Fruit fly (Drosophila melanogaster) whole organism, embryonic: ENCODE measurements around the gene Hexo1.
A peak's percentile ranks its signal among the peaks of the same experiment; 100 is the strongest.

Experiments used
- ATbp ChIP-seq: fragments of 200-800 bp; sonication (Bioruptor generic); optimal IDR thresholded peaks from 2 replicates; lab custom pipeline; 2017; ENCODE audit warnings: missing biosample characterization, mild to moderate bottlenecking, missing genetic modification characterization, missing genetic modification reagents
- Blimp-1 ChIP-seq: fragments of 200-800 bp; sonication (Bioruptor generic); optimal IDR thresholded peaks from 3 replicates; lab custom pipeline; 2018; ENCODE audit warnings: missing biosample characterization, missing genetic modification characterization, mild to moderate bottlenecking, moderate library complexity, missing genetic modification reagents
- BtbVII ChIP-seq: fragments of 200-800 bp; sonication (Bioruptor generic); optimal IDR thresholded peaks from 3 replicates; lab custom pipeline; 2017; ENCODE audit warnings: missing biosample characterization, mild to moderate bottlenecking, missing genetic modification characterization
- CG10209 ChIP-seq: fragments of 200-800 bp; sonication (Bioruptor generic); optimal IDR thresholded peaks from 3 replicates; lab custom pipeline; 2017; ENCODE audit warnings: missing biosample characterization, mild to moderate bottlenecking, missing genetic modification characterization, missing genetic modification reagents
- CG10267 ChIP-seq: fragments of 200-800 bp; sonication (Bioruptor generic); optimal IDR thresholded peaks from 2 replicates; lab custom pipeline; 2018; ENCODE audit warnings: missing biosample characterization, mild to moderate bottlenecking, missing genetic modification characterization, moderate library complexity
- CG12104 ChIP-seq: fragments of 200-800 bp; sonication (Bioruptor generic); optimal IDR thresholded peaks from 3 replicates; lab custom pipeline; 2016; ENCODE audit warnings: missing biosample characterization, missing genetic modification characterization
- CG14014 ChIP-seq: fragments of 200-800 bp; sonication (Bioruptor generic); IDR thresholded peaks from 2 replicates; pipeline ENCODE4 v1.3.6; 2022; ENCODE audit warnings: missing biosample characterization, missing genetic modification characterization
- CG14050 ChIP-seq: fragments of 200-800 bp; sonication (Bioruptor generic); IDR thresholded peaks from 3 replicates; pipeline ENCODE4 v1.3.6; 2022; ENCODE audit warnings: missing biosample characterization, missing genetic modification characterization
- CG14860 ChIP-seq: fragments of 200-800 bp; sonication (Bioruptor generic); IDR thresholded peaks from 3 replicates; pipeline ENCODE4 v1.3.6; 2022; ENCODE audit warnings: missing biosample characterization, missing genetic modification characterization; ENCODE audit not compliant: partially characterized antibody
- CG15011 ChIP-seq: fragments of 200-800 bp; sonication (Bioruptor generic); optimal IDR thresholded peaks from 3 replicates; lab custom pipeline; 2018; ENCODE audit warnings: missing biosample characterization, mild to moderate bottlenecking, missing genetic modification characterization
- CG15696 ChIP-seq: fragments of 200-800 bp; sonication (Bioruptor generic); optimal IDR thresholded peaks from 2 replicates; lab custom pipeline; 2019; ENCODE audit warnings: missing biosample characterization, mild to moderate bottlenecking, missing genetic modification characterization, moderate library complexity
- CG1602 ChIP-seq: fragments of 200-800 bp; sonication (Bioruptor generic); optimal IDR thresholded peaks from 3 replicates; lab custom pipeline; 2016; ENCODE audit warnings: missing biosample characterization, missing genetic modification characterization
- CG18262 ChIP-seq: fragments of 200-800 bp; optimal IDR thresholded peaks from 3 replicates; lab custom pipeline; 2019; ENCODE audit warnings: missing biosample characterization, mild to moderate bottlenecking, missing genetic modification characterization, moderate library complexity
- CG2120 ChIP-seq: fragments of 200-800 bp; sonication (Bioruptor generic); optimal IDR thresholded peaks from 3 replicates; lab custom pipeline; 2016; ENCODE audit warnings: missing biosample characterization, missing genetic modification characterization
- CG3281 ChIP-seq: fragments of 200-800 bp; sonication (Bioruptor generic); optimal IDR thresholded peaks from 3 replicates; lab custom pipeline; 2017; ENCODE audit warnings: missing biosample characterization, mild to moderate bottlenecking, missing genetic modification characterization
- CG3407 ChIP-seq: fragments of 200-800 bp; sonication (Bioruptor generic); optimal IDR thresholded peaks from 2 replicates; lab custom pipeline; 2018; ENCODE audit warnings: missing biosample characterization, mild to moderate bottlenecking, missing genetic modification characterization
- CG6254 ChIP-seq: fragments of 200-800 bp; sonication (Bioruptor generic); optimal IDR thresholded peaks from 3 replicates; lab custom pipeline; 2017; ENCODE audit warnings: mild to moderate bottlenecking, missing biosample characterization, missing genetic modification reagents, missing genetic modification characterization
- CG6689 ChIP-seq: fragments of 200-800 bp; sonication (Bioruptor generic); IDR thresholded peaks from 2 replicates; pipeline ENCODE4 v1.3.6; 2022; ENCODE audit warnings: missing biosample characterization, missing genetic modification characterization
- CG6813 ChIP-seq: fragments of 200-800 bp; sonication (Bioruptor generic); optimal IDR thresholded peaks from 2 replicates; lab custom pipeline; 2017; ENCODE audit warnings: missing biosample characterization, missing genetic modification characterization, mild to moderate bottlenecking, moderate library complexity, missing genetic modification reagents
- CG8290 ChIP-seq, 3 experiments: fragments of 200-800 bp; sonication (Bioruptor generic); optimal IDR thresholded peaks; 2 replicates each; lab custom pipeline; 2016 to 2019; ENCODE audit warnings: missing biosample characterization in 3 of 3, missing genetic modification characterization in 3 of 3, mild to moderate bottlenecking in 2 of 3, moderate library complexity in 1 of 3
- D ChIP-seq, 2 experiments: fragments of 200-800 bp in 1 of 2; fragments of >200 bp in 1 of 2; sonication (Bioruptor generic) in 1 of 2; optimal IDR thresholded peaks; 2 replicates in 1 of 2; 3 replicates in 1 of 2; lab custom pipeline; 2017; ENCODE audit warnings: mild to moderate bottlenecking in 1 of 2, missing biosample characterization in 1 of 2, missing genetic modification characterization in 1 of 2, missing genetic modification reagents in 1 of 2
- Drgx ChIP-seq: fragments of 200-800 bp; sonication (Bioruptor generic); IDR thresholded peaks from 2 replicates; pipeline ENCODE4 v1.3.6; 2022; ENCODE audit warnings: missing biosample characterization, missing genetic modification characterization
- Kr ChIP-seq: fragments of 200-800 bp; sonication (Bioruptor generic); optimal IDR thresholded peaks from 2 replicates; lab custom pipeline; 2017; ENCODE audit warnings: missing biosample characterization, mild to moderate bottlenecking, missing genetic modification characterization
- NC2β ChIP-seq: fragments of 200-800 bp; sonication (Bioruptor generic); optimal IDR thresholded peaks from 2 replicates; lab custom pipeline; 2016; ENCODE audit warnings: missing biosample characterization, missing genetic modification characterization
- Ptx1 ChIP-seq: fragments of 200-800 bp; sonication (Bioruptor generic); IDR thresholded peaks from 2 replicates; pipeline ENCODE4 v1.3.6; 2022; ENCODE audit warnings: missing biosample characterization, missing genetic modification characterization
- Sry-β ChIP-seq: fragments of 200-800 bp; sonication (Bioruptor generic); optimal IDR thresholded peaks from 2 replicates; lab custom pipeline; 2018; ENCODE audit warnings: missing biosample characterization, mild to moderate bottlenecking, missing genetic modification characterization, moderate library complexity
- YL-1 ChIP-seq: fragments of 200-800 bp; sonication (Bioruptor generic); optimal IDR thresholded peaks from 3 replicates; lab custom pipeline; 2017; ENCODE audit warnings: missing biosample characterization, mild to moderate bottlenecking, missing genetic modification characterization
- ac ChIP-seq: fragments of 200-800 bp; sonication (Bioruptor generic); optimal IDR thresholded peaks from 3 replicates; lab custom pipeline; 2017; ENCODE audit warnings: missing biosample characterization, mild to moderate bottlenecking, missing genetic modification characterization
- chif ChIP-seq, 2 experiments: fragments of 200-800 bp; sonication (Bioruptor generic); optimal IDR thresholded peaks; 3 replicates each; lab custom pipeline; 2016; ENCODE audit warnings: missing biosample characterization in 2 of 2, missing genetic modification characterization in 2 of 2
- chm ChIP-seq: fragments of 200-800 bp; sonication (Bioruptor generic); IDR thresholded peaks from 2 replicates; pipeline ENCODE4 v1.3.6; 2022; ENCODE audit warnings: missing biosample characterization, missing genetic modification characterization
- dmrt11E ChIP-seq: fragments of 200-800 bp; sonication (Bioruptor generic); optimal IDR thresholded peaks from 3 replicates; lab custom pipeline; 2018; ENCODE audit warnings: missing biosample characterization, mild to moderate bottlenecking, missing genetic modification characterization, moderate library complexity
- fd102C ChIP-seq: fragments of 200-800 bp; sonication (Bioruptor generic); optimal IDR thresholded peaks from 2 replicates; lab custom pipeline; 2018; ENCODE audit warnings: missing biosample characterization, mild to moderate bottlenecking, missing genetic modification characterization, moderate library complexity
- fru ChIP-seq: fragments of >200 bp; optimal IDR thresholded peaks from 2 replicates; lab custom pipeline; 2017
- grn ChIP-seq: fragments of 200-800 bp; sonication (Bioruptor generic); optimal IDR thresholded peaks from 3 replicates; lab custom pipeline; 2017; ENCODE audit warnings: missing biosample characterization, missing genetic modification characterization
- kni ChIP-seq: fragments of 200-800 bp; sonication (Bioruptor generic); optimal IDR thresholded peaks from 3 replicates; lab custom pipeline; 2017; ENCODE audit warnings: mild to moderate bottlenecking, missing biosample characterization, missing genetic modification reagents, missing genetic modification characterization
- nerfin-1 ChIP-seq: fragments of 200-800 bp; sonication (Bioruptor generic); optimal IDR thresholded peaks from 3 replicates; lab custom pipeline; 2019; ENCODE audit warnings: missing biosample characterization, mild to moderate bottlenecking, missing genetic modification characterization, moderate library complexity
- nom ChIP-seq: fragments of 200-800 bp; sonication (Bioruptor generic); optimal IDR thresholded peaks from 2 replicates; lab custom pipeline; 2017; ENCODE audit warnings: missing biosample characterization, missing genetic modification characterization, mild to moderate bottlenecking, moderate library complexity, missing genetic modification reagents
- oc ChIP-seq: fragments of 200-800 bp; sonication (Bioruptor generic); optimal IDR thresholded peaks from 2 replicates; lab custom pipeline; 2018; ENCODE audit warnings: missing biosample characterization, mild to moderate bottlenecking, missing genetic modification characterization, moderate library complexity
- org-1 ChIP-seq: fragments of 200-800 bp; sonication (Bioruptor generic); optimal IDR thresholded peaks from 2 replicates; lab custom pipeline; 2017; ENCODE audit warnings: missing biosample characterization, missing genetic modification characterization
- otp ChIP-seq: fragments of 200-800 bp; sonication (Bioruptor generic); IDR thresholded peaks from 3 replicates; pipeline ENCODE4, ENCODE4 v1.3.6; 2022; ENCODE audit warnings: missing biosample characterization, missing genetic modification characterization
- salm ChIP-seq: fragments of 200-800 bp; sonication (Bioruptor generic); optimal IDR thresholded peaks from 2 replicates; lab custom pipeline; 2018; ENCODE audit warnings: missing biosample characterization, mild to moderate bottlenecking, missing genetic modification characterization
- sens ChIP-seq: fragments of 200-800 bp; sonication (Bioruptor generic); peaks from one replicate; lab custom pipeline; 2016; ENCODE audit warnings: missing biosample characterization, missing genetic modification characterization
- sens-2 ChIP-seq: fragments of 200-800 bp; sonication (Bioruptor generic); IDR thresholded peaks from 2 replicates; pipeline ENCODE4 v1.3.6; 2022; ENCODE audit warnings: missing biosample characterization, missing genetic modification characterization
- sim ChIP-seq: fragments of 200-800 bp; sonication (Bioruptor generic); IDR thresholded peaks from 2 replicates; pipeline ENCODE4 v1.3.6; 2022; ENCODE audit warnings: missing biosample characterization, missing genetic modification characterization
- ssp ChIP-seq: fragments of 200-800 bp; sonication (Bioruptor generic); IDR thresholded peaks from 2 replicates; pipeline ENCODE4 v1.3.6; 2022; ENCODE audit warnings: missing biosample characterization, missing genetic modification characterization
- twi ChIP-seq: fragments of 200-800 bp; optimal IDR thresholded peaks from 2 replicates; lab custom pipeline; 2019; ENCODE audit warnings: missing biosample characterization, mild to moderate bottlenecking, missing genetic modification characterization, moderate library complexity
- vvl ChIP-seq: fragments of 200-800 bp; sonication (Bioruptor generic); IDR thresholded peaks from 2 replicates; pipeline ENCODE4 v1.3.6; 2022; ENCODE audit warnings: missing biosample characterization, missing genetic modification characterization
- zfh1 ChIP-seq: fragments of 200-800 bp; sonication (Bioruptor generic); IDR thresholded peaks from 3 replicates; pipeline ENCODE4 v1.3.6; 2022; ENCODE audit warnings: missing biosample characterization, missing genetic modification characterization

The Hexo1 gene

dm6 chr3L:4272167-4272773, 16.2 kb upstream of the Hexo1 start:
- TF ChIP-seq ssp (GFP tag; lab: Robert Waterston, UW) (no peak), CG2120 (no peak), NC2β (GFP tag; lab: Kevin White, UChicago) (peak; percentile 7), CG3281 (GFP tag; lab: Kevin White, UChicago) (no peak), nom (no peak), ac (GFP tag; lab: Kevin White, UChicago) (peak; percentile 58), dmrt11E (tag; lab: Kevin White, UChicago) (peak; percentile 54), ATbp (GFP tag; lab: Kevin White, UChicago) (peak; percentile 62), chm (GFP tag; lab: Robert Waterston, UW) (peak; percentile 62; the same call in 1 of the 2 replicates), Ptx1 (no peak), otp (GFP tag; lab: Robert Waterston, UW) (peak; percentile 59; the same call in 1 of the 3 replicates), CG14014 (no peak), CG3407 (peak; percentile 54), CG8290 (GFP tag; optimal IDR thresholded peaks at IDR 0.05; lab: Kevin White, UChicago) (peak; percentile 43), CG8290 (tag; optimal IDR thresholded peaks at IDR 0.05; lab: Kevin White, UChicago) (peak in 1 of 2 experiments; percentile 16), Sry-β (GFP tag; lab: Kevin White, UChicago) (peak; percentile 16), CG6254 (GFP tag; lab: Kevin White, UChicago) (peak; percentile 28), D (optimal IDR thresholded peaks at IDR 0.05; lab: Kevin White, UChicago) (no peak), D (GFP tag; optimal IDR thresholded peaks at IDR 0.05; lab: Kevin White, UChicago) (peak; percentile 55), BtbVII (GFP tag; lab: Kevin White, UChicago) (no peak), CG12104 (peak; percentile 0), YL-1 (GFP tag; lab: Kevin White, UChicago) (no peak), zfh1 (GFP tag; lab: Robert Waterston, UW) (0 out of 3 replicates have a peak, but pooled peaks have one; percentile 16), org-1 (GFP tag; lab: Kevin White, UChicago) (peak; percentile 9), CG6813 (peak; percentile 69), oc (tag; lab: Kevin White, UChicago) (peak; percentile 19), vvl (peak; percentile 49; the same call in 1 of the 2 replicates), CG14050 (no peak), CG10209 (GFP tag; lab: Kevin White, UChicago) (peak; percentile 36), fru (no peak), CG18262 (tag; lab: Kevin White, UChicago) (peak; percentile 44), chif (GFP tag; optimal IDR thresholded peaks at IDR 0.05; lab: Kevin White, UChicago) (peak in 1 of 2 experiments; percentile 6), salm (tag; lab: Kevin White, UChicago) (peak; percentile 16), CG6689 (GFP tag; lab: Robert Waterston, UW) (0 out of 2 replicates have a peak, but pooled peaks have one; percentile 14), Drgx (no peak), twi (tag; lab: Kevin White, UChicago) (no peak), CG10267 (tag; lab: Kevin White, UChicago) (peak; percentile 20), kni (peak; percentile 92), fd102C (GFP tag; lab: Kevin White, UChicago) (peak; percentile 15), nerfin-1 (tag; lab: Kevin White, UChicago) (peak; percentile 6), Blimp-1 (GFP tag; lab: Kevin White, UChicago) (peak; percentile 64), Kr (GFP tag; lab: Kevin White, UChicago) (peak; percentile 45), CG15696 (tag; lab: Kevin White, UChicago) (peak; percentile 82), sim (GFP tag; lab: Robert Waterston, UW) (0 out of 2 replicates have a peak, but pooled peaks have one; percentile 18), sens (GFP tag; lab: Kevin White, UChicago) (peak; percentile 86), sens-2 (GFP tag; lab: Robert Waterston, UW) (no peak), grn (no peak), CG14860 (GFP tag; lab: Robert Waterston, UW) (no peak), CG15011 (GFP tag; lab: Kevin White, UChicago) (peak; percentile 2), CG1602 (GFP tag; lab: Kevin White, UChicago) (no peak)
